Fruit fly (Drosophila melanogaster) whole organism, embryonic: Measurements from ENCODE around the gene CG11726.

ENCODE experiments used
- Aef1 ChIP-seq: fragments of 200-800 bp; sonication (Bioruptor generic); IDR thresholded peaks from 3 replicates; pipeline ENCODE4 v1.3.6; 2022; ENCODE audit warnings: missing biosample characterization, missing genetic modification characterization
- Atf-2 ChIP-seq: fragments of 200-800 bp; sonication (Bioruptor generic); optimal IDR thresholded peaks from 2 replicates; lab custom pipeline; 2016; ENCODE audit warnings: missing biosample characterization, missing genetic modification characterization
- CG10366 ChIP-seq: fragments of 200-800 bp; sonication (Bioruptor generic); IDR thresholded peaks from 2 replicates; pipeline ENCODE4 v1.3.6; 2022; ENCODE audit warnings: missing biosample characterization, missing genetic modification characterization
- CG10565 ChIP-seq: fragments of 200-800 bp; sonication (Bioruptor generic); optimal IDR thresholded peaks from 3 replicates; lab custom pipeline; 2016; ENCODE audit warnings: missing biosample characterization, mild to moderate bottlenecking, missing genetic modification characterization
- CG12071 ChIP-seq: fragments of 200-800 bp; sonication (Bioruptor generic); optimal IDR thresholded peaks from 3 replicates; lab custom pipeline; 2018; ENCODE audit warnings: missing biosample characterization, mild to moderate bottlenecking, missing genetic modification characterization
- CG14710 ChIP-seq: fragments of 200-800 bp; sonication (Bioruptor generic); optimal IDR thresholded peaks from 3 replicates; lab custom pipeline; 2019; ENCODE audit warnings: missing biosample characterization, mild to moderate bottlenecking, missing genetic modification characterization, moderate library complexity
- CG15073 ChIP-seq: fragments of 200-800 bp; sonication (Bioruptor generic); optimal IDR thresholded peaks from 2 replicates; lab custom pipeline; 2016; ENCODE audit warnings: missing biosample characterization, missing genetic modification characterization
- CG15514 ChIP-seq: fragments of 200-800 bp; sonication (Bioruptor generic); optimal IDR thresholded peaks from 3 replicates; lab custom pipeline; 2017; ENCODE audit warnings: missing biosample characterization, missing genetic modification characterization, mild to moderate bottlenecking, moderate library complexity, missing genetic modification reagents
- CG16779 ChIP-seq: fragments of 200-800 bp; sonication (Bioruptor generic); IDR thresholded peaks from 2 replicates; pipeline ENCODE4 v1.3.6; 2022; ENCODE audit warnings: missing biosample characterization, missing genetic modification characterization
- CG17568 ChIP-seq: fragments of 200-800 bp; sonication (Bioruptor generic); optimal IDR thresholded peaks from 2 replicates; lab custom pipeline; 2018; ENCODE audit warnings: missing biosample characterization, mild to moderate bottlenecking, missing genetic modification characterization, moderate library complexity
- CG17829 ChIP-seq: fragments of 200-800 bp; optimal IDR thresholded peaks from 2 replicates; lab custom pipeline; 2019; ENCODE audit warnings: missing biosample characterization, mild to moderate bottlenecking, missing genetic modification characterization, moderate library complexity
- CG17912 ChIP-seq: fragments of 200-800 bp; sonication (Bioruptor generic); optimal IDR thresholded peaks from 2 replicates; lab custom pipeline; 2018; ENCODE audit warnings: missing biosample characterization, mild to moderate bottlenecking, missing genetic modification characterization
- CG31365 ChIP-seq: fragments of 200-800 bp; sonication (Bioruptor generic); optimal IDR thresholded peaks from 2 replicates; lab custom pipeline; 2018; ENCODE audit warnings: missing biosample characterization, mild to moderate bottlenecking, missing genetic modification characterization
- CG3995 ChIP-seq: fragments of 200-800 bp; sonication (Bioruptor generic); optimal IDR thresholded peaks from 3 replicates; lab custom pipeline; 2016; ENCODE audit warnings: missing biosample characterization, missing genetic modification characterization
- CG4854 ChIP-seq: fragments of 200-800 bp; sonication (Bioruptor generic); optimal IDR thresholded peaks from 2 replicates; lab custom pipeline; 2016; ENCODE audit warnings: missing biosample characterization, missing genetic modification characterization, inconsistent platforms
- D ChIP-seq, 2 experiments: fragments of 200-800 bp in 1 of 2; fragments of >200 bp in 1 of 2; sonication (Bioruptor generic) in 1 of 2; optimal IDR thresholded peaks; 2 replicates in 1 of 2; 3 replicates in 1 of 2; lab custom pipeline; 2017; ENCODE audit warnings: mild to moderate bottlenecking in 1 of 2, missing biosample characterization in 1 of 2, missing genetic modification characterization in 1 of 2, missing genetic modification reagents in 1 of 2
- Dip3 ChIP-seq: fragments of 200-800 bp; sonication (Bioruptor generic); optimal IDR thresholded peaks from 3 replicates; lab custom pipeline; 2016; ENCODE audit warnings: missing biosample characterization, missing genetic modification characterization
- Doc3 ChIP-seq: fragments of 200-800 bp; sonication (Bioruptor generic); IDR thresholded peaks from 3 replicates; pipeline ENCODE4 v1.3.6; 2022; ENCODE audit warnings: missing biosample characterization, missing genetic modification characterization; ENCODE audit not compliant: partially characterized antibody
- Fer1 ChIP-seq: fragments of 200-800 bp; sonication (Bioruptor generic); optimal IDR thresholded peaks from 2 replicates; lab custom pipeline; 2017; ENCODE audit warnings: missing biosample characterization, mild to moderate bottlenecking, missing genetic modification characterization
- GATAe ChIP-seq: fragments of 200-800 bp; sonication (Bioruptor generic); conservative IDR thresholded peaks from 2 replicates; pipeline ENCODE4 v1.3.6; 2022; ENCODE audit warnings: missing biosample characterization, missing genetic modification characterization
- Gug ChIP-seq: fragments of 200-800 bp; sonication (Bioruptor generic); IDR thresholded peaks from 4 replicates; pipeline ENCODE4 v1.3.6; 2022; ENCODE audit warnings: missing biosample characterization, missing genetic modification characterization
- Lim3 ChIP-seq: fragments of 200-800 bp; sonication (Bioruptor generic); IDR thresholded peaks from 2 replicates; pipeline ENCODE4 v1.3.6; 2022; ENCODE audit warnings: missing biosample characterization, missing genetic modification characterization
- NC2α ChIP-seq: fragments of 200-800 bp; sonication (Bioruptor generic); optimal IDR thresholded peaks from 2 replicates; lab custom pipeline; 2016; ENCODE audit warnings: missing biosample characterization, missing genetic modification characterization
- NK7.1 ChIP-seq: fragments of 200-800 bp; sonication (Bioruptor generic); optimal IDR thresholded peaks from 3 replicates; lab custom pipeline; 2016; ENCODE audit warnings: missing biosample characterization, missing genetic modification characterization
- PHDP ChIP-seq: fragments of 200-800 bp; sonication (Bioruptor generic); optimal IDR thresholded peaks from 3 replicates; lab custom pipeline; 2018; ENCODE audit warnings: missing biosample characterization, mild to moderate bottlenecking, missing genetic modification characterization, moderate library complexity
- Rx ChIP-seq: fragments of 200-800 bp; sonication (Bioruptor generic); IDR thresholded peaks from 2 replicates; pipeline ENCODE4 v1.3.6; 2022; ENCODE audit warnings: missing biosample characterization, missing genetic modification characterization
- Side ChIP-seq: fragments of 200-800 bp; sonication (Bioruptor generic); optimal IDR thresholded peaks from 2 replicates; lab custom pipeline; 2016; ENCODE audit warnings: missing biosample characterization, missing genetic modification characterization
- ab ChIP-seq: fragments of 200-800 bp; sonication (Bioruptor generic); optimal IDR thresholded peaks from 2 replicates; lab custom pipeline; 2016; ENCODE audit warnings: missing biosample characterization, missing genetic modification characterization
- bbx ChIP-seq: fragments of 200-800 bp; sonication (Bioruptor generic); IDR thresholded peaks from 2 replicates; pipeline ENCODE4 v1.3.6; 2022; ENCODE audit warnings: missing biosample characterization, missing genetic modification characterization; ENCODE audit not compliant: partially characterized antibody
- crp ChIP-seq, 2 experiments: fragments of 200-800 bp; sonication (Bioruptor generic); optimal IDR thresholded peaks; 2 replicates in 1 of 2; 3 replicates in 1 of 2; lab custom pipeline; 2017; ENCODE audit warnings: missing biosample characterization in 2 of 2, missing genetic modification characterization in 2 of 2, mild to moderate bottlenecking in 1 of 2, moderate library complexity in 1 of 2
- dimm ChIP-seq: fragments of 200-800 bp; sonication (Bioruptor generic); IDR thresholded peaks from 2 replicates; pipeline ENCODE4 v1.3.6; 2022; ENCODE audit warnings: missing biosample characterization, missing genetic modification characterization
- emc ChIP-seq: fragments of 200-800 bp; sonication (Bioruptor generic); optimal IDR thresholded peaks from 2 replicates; lab custom pipeline; 2016; ENCODE audit warnings: missing biosample characterization, missing genetic modification characterization
- ewg ChIP-seq: fragments of 200-800 bp; sonication (Bioruptor generic); optimal IDR thresholded peaks from 3 replicates; lab custom pipeline; 2017; ENCODE audit warnings: mild to moderate bottlenecking, missing biosample characterization, missing genetic modification reagents, missing genetic modification characterization
- fd64A ChIP-seq: fragments of 200-800 bp; sonication (Bioruptor generic); optimal IDR thresholded peaks from 3 replicates; lab custom pipeline; 2018; ENCODE audit warnings: missing biosample characterization, mild to moderate bottlenecking, missing genetic modification characterization
- hbn ChIP-seq: fragments of 200-800 bp; sonication (Bioruptor generic); IDR thresholded peaks from 2 replicates; pipeline ENCODE4 v1.3.6; 2022; ENCODE audit warnings: missing biosample characterization, missing genetic modification characterization; ENCODE audit not compliant: partially characterized antibody
- kay ChIP-seq: fragments of 200-800 bp; sonication (Bioruptor generic); optimal IDR thresholded peaks from 2 replicates; lab custom pipeline; 2016; ENCODE audit warnings: missing biosample characterization, missing genetic modification characterization
- lola ChIP-seq, 3 experiments: fragments of >200 bp in 2 of 3; fragments of 200-800 bp in 1 of 3; sonication (Bioruptor generic) in 1 of 3; optimal IDR thresholded peaks; 2 replicates each; lab custom pipeline; 2017 to 2019; ENCODE audit warnings: missing biosample characterization in 3 of 3, missing genetic modification characterization in 3 of 3, mild to moderate bottlenecking in 1 of 3, moderate library complexity in 1 of 3
- lov ChIP-seq, 2 experiments: fragments of 200-800 bp in 1 of 2; fragments of >200 bp in 1 of 2; sonication (Bioruptor generic) in 1 of 2; IDR thresholded peaks in 1 of 2; optimal IDR thresholded peaks in 1 of 2; 2 replicates in 1 of 2; 3 replicates in 1 of 2; pipeline versions ENCODE4 v1.3.6 to Lab custom; 2017 to 2022; ENCODE audit warnings: missing biosample characterization in 1 of 2, missing genetic modification characterization in 1 of 2
- odd ChIP-seq: fragments of 200-800 bp; sonication (Bioruptor generic); optimal IDR thresholded peaks from 2 replicates; lab custom pipeline; 2017; ENCODE audit warnings: missing biosample characterization, mild to moderate bottlenecking, missing genetic modification characterization
- onecut ChIP-seq: fragments of 200-800 bp; sonication (Bioruptor generic); IDR thresholded peaks from 2 replicates; pipeline ENCODE4 v1.3.6; 2022; ENCODE audit warnings: missing biosample characterization, missing genetic modification characterization
- otp ChIP-seq: fragments of 200-800 bp; sonication (Bioruptor generic); IDR thresholded peaks from 3 replicates; pipeline ENCODE4, ENCODE4 v1.3.6; 2022; ENCODE audit warnings: missing biosample characterization, missing genetic modification characterization
- pan ChIP-seq, 4 experiments: fragments of >200 bp in 3 of 4; fragments of 200-800 bp in 1 of 4; sonication (Bioruptor generic) in 1 of 4; optimal IDR thresholded peaks in 3 of 4; IDR thresholded peaks in 1 of 4; 2 replicates each; pipeline versions ENCODE4 v1.3.6 to Lab custom; 2017 to 2022; ENCODE audit warnings: missing biosample characterization in 2 of 4, missing genetic modification characterization in 2 of 4, mixed read lengths in 1 of 4
- pros ChIP-seq: fragments of 200-800 bp; sonication (Bioruptor generic); optimal IDR thresholded peaks from 3 replicates; lab custom pipeline; 2019; ENCODE audit warnings: missing biosample characterization, mild to moderate bottlenecking, missing genetic modification characterization, moderate library complexity
- sd ChIP-seq: fragments of 200-800 bp; sonication (Bioruptor generic); optimal IDR thresholded peaks from 3 replicates; lab custom pipeline; 2018; ENCODE audit warnings: missing biosample characterization, mild to moderate bottlenecking, missing genetic modification characterization, moderate library complexity
- sug ChIP-seq: fragments of 200-800 bp; optimal IDR thresholded peaks from 2 replicates; lab custom pipeline; 2019; ENCODE audit warnings: missing biosample characterization, mild to moderate bottlenecking, missing genetic modification characterization, moderate library complexity
- tna ChIP-seq: fragments of 200-800 bp; sonication (Bioruptor generic); IDR thresholded peaks from 2 replicates; pipeline ENCODE4 v1.3.6; 2022; ENCODE audit warnings: missing biosample characterization, missing genetic modification characterization; ENCODE audit not compliant: partially characterized antibody
- usp ChIP-seq: fragments of >200 bp; optimal IDR thresholded peaks from 2 replicates; lab custom pipeline; 2017; ENCODE audit warnings: missing biosample characterization, missing genetic modification characterization
- zen ChIP-seq: fragments of 200-800 bp; sonication (Bioruptor generic); optimal IDR thresholded peaks from 3 replicates; lab custom pipeline; 2018; ENCODE audit warnings: missing biosample characterization, mild to moderate bottlenecking, missing genetic modification characterization, moderate library complexity

Gene CG11726

DNA sequence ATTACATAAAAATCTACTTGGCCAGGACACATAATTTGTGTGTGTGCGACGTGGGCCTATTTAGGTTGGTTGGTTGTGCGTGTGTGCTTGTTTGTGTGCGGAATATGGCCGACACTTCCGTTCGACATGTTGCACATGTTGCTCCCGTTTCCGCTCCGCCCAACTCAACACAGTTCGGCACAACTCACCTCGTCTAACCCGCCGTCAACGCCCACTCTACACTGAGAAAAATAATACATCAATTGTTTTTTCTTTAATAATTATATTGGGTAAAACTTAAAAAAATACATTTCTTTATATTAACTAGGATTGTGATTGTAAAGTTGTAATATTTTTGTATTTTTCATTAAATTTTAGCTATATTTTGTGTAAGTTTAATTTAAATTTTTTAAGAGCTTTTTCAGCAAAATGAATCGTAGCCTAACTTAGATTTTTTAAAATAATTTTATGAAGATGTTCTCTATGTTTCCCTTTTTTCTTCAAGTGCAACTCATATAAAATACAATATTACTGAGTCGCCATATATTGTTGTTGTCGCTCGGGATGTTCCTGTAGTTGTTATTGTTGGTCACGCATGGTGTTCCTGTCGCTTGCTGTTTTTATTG lies 4.1 kb downstream of the CG11726 start (continued):
- TF ChIP-seq bbx (GFP tag; lab: Robert Waterston, UW) (no peak), pan (optimal IDR thresholded peaks at IDR 0.05; lab: Kevin White, UChicago) (no peak), pan (GFP tag; optimal IDR thresholded peaks at IDR 0.05 in 1 of 2, IDR thresholded peaks at IDR 0.05 in 1 of 2) (peak in 1 of 2 experiments; percentile 33), CG17829 (tag; lab: Kevin White, UChicago) (peak; percentile 87), CG4854 (no peak), Rx (GFP tag; lab: Robert Waterston, UW) (no peak), CG14710 (tag; lab: Kevin White, UChicago) (peak; percentile 66), emc (GFP tag; lab: Kevin White, UChicago) (no peak), lola (GFP tag; optimal IDR thresholded peaks at IDR 0.05; lab: Kevin White, UChicago) (peak in 1 of 3 experiments; percentile 65), usp (GFP tag; lab: Kevin White, UChicago) (no peak), Atf-2 (GFP tag; lab: Kevin White, UChicago) (no peak), CG10366 (no peak), onecut (GFP tag; lab: Robert Waterston, UW) (no peak), CG16779 (no peak), tna (GFP tag; lab: Robert Waterston, UW) (no peak), sd (tag; lab: Kevin White, UChicago) (no peak), CG31365 (tag; lab: Kevin White, UChicago) (no peak), CG12071 (GFP tag; lab: Kevin White, UChicago) (no peak), Side (GFP tag; lab: Kevin White, UChicago) (no peak), GATAe (GFP tag; lab: Robert Waterston, UW) (no peak), fd64A (no peak), Gug (GFP tag; lab: Robert Waterston, UW) (no peak), CG17912 (GFP tag; lab: Kevin White, UChicago) (no peak), odd (peak; percentile 31), pros (GFP tag; lab: Kevin White, UChicago) (no peak), zen (tag; lab: Kevin White, UChicago) (no peak), CG17568 (no peak), CG15073 (no peak), crp (GFP tag; optimal IDR thresholded peaks at IDR 0.05; lab: Kevin White, UChicago) (no peak), dimm (GFP tag; lab: Robert Waterston, UW) (no peak), CG10565 (GFP tag; lab: Kevin White, UChicago) (no peak), Lim3 (no peak), Fer1 (GFP tag; lab: Kevin White, UChicago) (peak; percentile 51), CG3995 (no peak), sug (tag; lab: Kevin White, UChicago) (no peak), kay (no peak), CG15514 (GFP tag; lab: Kevin White, UChicago) (no peak), NK7.1 (GFP tag; lab: Kevin White, UChicago) (no peak), otp (GFP tag; lab: Robert Waterston, UW) (no peak), ewg (GFP tag; lab: Kevin White, UChicago) (no peak), NC2α (GFP tag; lab: Kevin White, UChicago) (no peak), Aef1 (GFP tag; lab: Robert Waterston, UW) (no peak), lov (optimal IDR thresholded peaks at IDR 0.05; lab: Kevin White, UChicago) (no peak), lov (GFP tag; IDR thresholded peaks at IDR 0.05; lab: Robert Waterston, UW) (0 out of 3 replicates have a peak, but pooled peaks have one; percentile 30), ab (no peak), Dip3 (GFP tag; lab: Kevin White, UChicago) (no peak), hbn (no peak), PHDP (tag; lab: Kevin White, UChicago) (peak; percentile 56), Doc3 (GFP tag; lab: Robert Waterston, UW) (no peak), D (optimal IDR thresholded peaks at IDR 0.05; lab: Kevin White, UChicago) (no peak), D (GFP tag; optimal IDR thresholded peaks at IDR 0.05; lab: Kevin White, UChicago) (peak; percentile 59)
